Worm (Caenorhabditis elegans) whole organism, L1 larva: ENCODE results near the gene Y76B12C.3.

ENCODE experiments used
- C04F5.9 ChIP-seq: sonication (generic microtip); optimal IDR thresholded peaks from 2 replicates; lab custom pipeline; 2016; ENCODE audit warnings: missing genetic modification characterization, missing compliant biosample characterization
- C16A3.4 ChIP-seq: fragments of 150-350 bp; optimal IDR thresholded peaks from 2 replicates; lab custom pipeline; 2014; ENCODE audit warnings: missing biosample characterization, missing genetic modification characterization
- C34B4.2 ChIP-seq: sonication (generic microtip); optimal IDR thresholded peaks from 2 replicates; lab custom pipeline; 2017; ENCODE audit warnings: mild to moderate bottlenecking, missing genetic modification characterization, missing compliant biosample characterization
- F16B12.6 ChIP-seq: fragments of 150-350 bp; optimal IDR thresholded peaks from 2 replicates; lab custom pipeline; 2014; ENCODE audit warnings: missing biosample characterization, missing genetic modification characterization
- aly-2 ChIP-seq: fragments of 150-350 bp; optimal IDR thresholded peaks from 2 replicates; lab custom pipeline; 2014; ENCODE audit warnings: missing biosample characterization, missing genetic modification characterization
- ceh-63 ChIP-seq: fragments of 200-800 bp; sonication (Bioruptor generic); optimal IDR thresholded peaks from 2 replicates; lab custom pipeline; 2018; ENCODE audit warnings: mild to moderate bottlenecking, missing genetic modification characterization, missing compliant biosample characterization
- ceh-88 ChIP-seq: fragments of 200-800 bp; sonication (Bioruptor generic); IDR thresholded peaks from 2 replicates; pipeline ENCODE4 v1.3.6; 2022; ENCODE audit warnings: missing genetic modification characterization, missing compliant biosample characterization
- ceh-90 ChIP-seq: sonication (generic microtip); optimal IDR thresholded peaks from 2 replicates; lab custom pipeline; 2016; ENCODE audit warnings: missing genetic modification characterization, missing compliant biosample characterization
- ces-1 ChIP-seq: fragments of 150-350 bp; optimal IDR thresholded peaks from 2 replicates; lab custom pipeline; 2014; ENCODE audit warnings: missing biosample characterization, missing genetic modification reagents, missing genetic modification characterization
- dsc-1 ChIP-seq: sonication (generic microtip); optimal IDR thresholded peaks from 2 replicates; lab custom pipeline; 2016; ENCODE audit warnings: mild to moderate bottlenecking, missing genetic modification characterization, missing compliant biosample characterization
- efl-1 ChIP-seq, 4 experiments: fragments of 150-350 bp; optimal IDR thresholded peaks in 3 of 4; peaks in 1 of 4; 1 replicate in 1 of 4; 2 replicates in 3 of 4; lab custom pipeline; 2014; ENCODE audit warnings: missing biosample characterization in 2 of 4, missing genetic modification characterization in 2 of 4, missing genetic modification reagents in 2 of 4
- efl-3 ChIP-seq: fragments of 200-800 bp; sonication (Bioruptor generic); optimal IDR thresholded peaks from 2 replicates; lab custom pipeline; 2018; ENCODE audit warnings: mild to moderate bottlenecking, missing genetic modification characterization, missing compliant biosample characterization
- egl-13 ChIP-seq: sonication (generic microtip); optimal IDR thresholded peaks from 2 replicates; lab custom pipeline; 2016; ENCODE audit warnings: missing genotype, missing genetic modification reagents, missing genetic modification characterization, missing compliant biosample characterization
- fkh-10 ChIP-seq: sonication (generic microtip); optimal IDR thresholded peaks from 2 replicates; lab custom pipeline; 2017; ENCODE audit warnings: missing biosample characterization, missing genetic modification reagents, missing genetic modification characterization
- hlh-4 ChIP-seq: sonication (generic microtip); optimal IDR thresholded peaks from 2 replicates; lab custom pipeline; 2016; ENCODE audit warnings: mild to moderate bottlenecking, missing genetic modification characterization, missing compliant biosample characterization
- hpl-2 ChIP-seq: fragments of 150-350 bp; optimal IDR thresholded peaks from 2 replicates; lab custom pipeline; 2014; ENCODE audit warnings: missing biosample characterization, missing genetic modification reagents, missing genetic modification characterization
- isw-1 ChIP-seq: fragments of 200-800 bp; sonication (Bioruptor generic); IDR thresholded peaks from 2 replicates; pipeline ENCODE4 v1.3.6; 2022; ENCODE audit warnings: missing genetic modification characterization, missing compliant biosample characterization
- lin-35 ChIP-seq, 2 experiments: fragments of 150-350 bp; optimal IDR thresholded peaks; 2 replicates each; lab custom pipeline; 2014; ENCODE audit warnings: missing biosample characterization in 2 of 2, missing genetic modification characterization in 2 of 2, missing genetic modification reagents in 2 of 2
- lsy-2 ChIP-seq, 2 experiments: fragments of 150-350 bp; optimal IDR thresholded peaks; 2 replicates each; lab custom pipeline; 2014; ENCODE audit warnings: missing biosample characterization in 2 of 2, missing genetic modification characterization in 2 of 2
- nhr-11 ChIP-seq: fragments of 150-350 bp; optimal IDR thresholded peaks from 2 replicates; lab custom pipeline; 2014; ENCODE audit warnings: missing biosample characterization, missing genetic modification characterization
- nhr-12 ChIP-seq: sonication (generic microtip); optimal IDR thresholded peaks from 2 replicates; lab custom pipeline; 2017; ENCODE audit warnings: missing biosample characterization, missing genetic modification characterization
- nhr-19 ChIP-seq: fragments of 200-800 bp; sonication (Bioruptor generic); conservative IDR thresholded peaks from 2 replicates; pipeline ENCODE4 v1.3.6; 2022; ENCODE audit warnings: missing genetic modification characterization, missing compliant biosample characterization
- nhr-237 ChIP-seq: fragments of 150-350 bp; optimal IDR thresholded peaks from 2 replicates; lab custom pipeline; 2014; ENCODE audit warnings: missing biosample characterization, missing genetic modification characterization
- nhr-28 ChIP-seq: fragments of 150-350 bp; optimal IDR thresholded peaks from 2 replicates; lab custom pipeline; 2014; ENCODE audit warnings: missing biosample characterization, missing genetic modification characterization
- nhr-47 ChIP-seq: sonication (generic microtip); optimal IDR thresholded peaks from 2 replicates; lab custom pipeline; 2016; ENCODE audit warnings: mild to moderate bottlenecking, missing genetic modification characterization, moderate library complexity, missing compliant biosample characterization
- nhr-76 ChIP-seq: sonication (generic microtip); optimal IDR thresholded peaks from 2 replicates; lab custom pipeline; 2017; ENCODE audit warnings: missing biosample characterization, missing genetic modification characterization
- nhr-77 ChIP-seq: fragments of 150-350 bp; optimal IDR thresholded peaks from 2 replicates; lab custom pipeline; 2014; ENCODE audit warnings: missing biosample characterization, missing genetic modification characterization
- pax-3 ChIP-seq: fragments of 200-800 bp; sonication (Bioruptor generic); optimal IDR thresholded peaks from 2 replicates; lab custom pipeline; 2018; ENCODE audit warnings: mild to moderate bottlenecking, missing genetic modification characterization, moderate library complexity, missing compliant biosample characterization
- sox-4 ChIP-seq: sonication (generic microtip); optimal IDR thresholded peaks from 2 replicates; lab custom pipeline; 2016; ENCODE audit warnings: missing genetic modification characterization, missing compliant biosample characterization
- sptf-1 ChIP-seq: fragments of 150-350 bp; optimal IDR thresholded peaks from 2 replicates; lab custom pipeline; 2014; ENCODE audit warnings: missing biosample characterization, missing genetic modification characterization
- unc-130 ChIP-seq: fragments of 150-350 bp; optimal IDR thresholded peaks from 2 replicates; lab custom pipeline; 2017; ENCODE audit warnings: missing biosample characterization, missing genetic modification characterization, inconsistent platforms
- unc-30 ChIP-seq: sonication (generic microtip); optimal IDR thresholded peaks from 2 replicates; lab custom pipeline; 2017; ENCODE audit warnings: missing biosample characterization, missing genetic modification characterization
- unc-86 ChIP-seq: sonication (generic microtip); optimal IDR thresholded peaks from 2 replicates; lab custom pipeline; 2016; ENCODE audit warnings: missing genetic modification characterization, missing compliant biosample characterization
- vab-15 ChIP-seq: sonication (generic microtip); optimal IDR thresholded peaks from 2 replicates; lab custom pipeline; 2017; ENCODE audit warnings: missing genotype, mild to moderate bottlenecking, missing genetic modification characterization, missing compliant biosample characterization
- ztf-11 ChIP-seq, 2 experiments: sonication (generic microtip); optimal IDR thresholded peaks; 2 replicates each; lab custom pipeline; 2016 to 2017; ENCODE audit warnings: missing genetic modification characterization in 2 of 2, missing biosample characterization in 1 of 2, missing compliant biosample characterization in 1 of 2
- ztf-4 ChIP-seq: fragments of 150-350 bp; optimal IDR thresholded peaks from 2 replicates; lab custom pipeline; 2014; ENCODE audit warnings: missing biosample characterization, missing genetic modification characterization

Y76B12C.3 gene

ce11 chrIV:1953132-1953629, 20.3 kb upstream of the Y76B12C.3 start, which contains the start of gene F52C12.2 (continued):
- peak; percentile 59 for TF ChIP-seq unc-86 (tag; lab: Kevin White, UChicago)
- no peak for TF ChIP-seq F16B12.6 (tag; lab: Kevin White, UChicago)
- TF ChIP-seq ceh-88 (GFP tag; lab: Robert Waterston, UW): peak; percentile 47; the same call in 1 of the 2 replicates
- peak; percentile 48 to 85 for TF ChIP-seq efl-1 (optimal IDR thresholded peaks at IDR 0.05; lab: Kevin White, UChicago)
- peak; percentile 86 to 98 for TF ChIP-seq efl-1 (GFP tag; optimal IDR thresholded peaks at IDR 0.05 in 1 of 2; lab: Kevin White, UChicago)
- TF ChIP-seq ces-1 (GFP tag; lab: Kevin White, UChicago): no peak
- TF ChIP-seq nhr-12 (tag; lab: Kevin White, UChicago): no peak
- peak; percentile 51 for TF ChIP-seq pax-3 (tag; lab: Kevin White, UChicago)
- peak; percentile 65 for TF ChIP-seq isw-1
- peak; percentile 19 for TF ChIP-seq aly-2 (tag; lab: Kevin White, UChicago)
- no peak for TF ChIP-seq unc-130
- TF ChIP-seq nhr-19 (GFP tag; lab: Robert Waterston, UW): peak; percentile 61
- peak; percentile 34 for TF ChIP-seq C16A3.4 (tag; lab: Kevin White, UChicago)
- TF ChIP-seq hpl-2: no peak
- TF ChIP-seq lsy-2 (tag; optimal IDR thresholded peaks at IDR 0.05; lab: Kevin White, UChicago): peak; percentile 69 to 80

DNA sequence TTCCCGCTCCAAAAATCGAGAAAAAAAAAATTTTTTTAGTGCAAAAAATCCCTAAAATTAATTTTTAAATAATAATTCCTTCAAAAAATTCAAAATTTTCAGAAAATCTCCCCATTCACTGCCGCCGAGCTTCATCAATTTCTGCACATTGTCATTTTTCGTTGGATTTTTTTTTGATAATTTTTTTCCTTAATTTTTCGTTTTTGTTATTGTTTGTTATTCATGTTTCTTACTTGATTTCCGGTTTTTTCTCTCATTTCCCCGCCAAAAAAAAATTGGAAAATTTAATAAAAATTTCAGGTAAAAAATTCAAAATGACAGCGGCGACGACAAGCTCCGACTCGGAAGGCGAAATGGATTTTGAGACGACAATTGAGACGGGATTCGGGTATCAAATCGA, 17.1 kb upstream of the Y76B12C.3 start, which contains the start of gene F52C12.6:
Gene F52C12.6, plus strand, starts transcription at position 301 of the 400 bp plus-strand sequence.
- TF ChIP-seq C34B4.2 (tag; lab: Kevin White, UChicago) (no peak), nhr-11 (tag; lab: Kevin White, UChicago) (no peak), efl-3 (no peak), vab-15 (tag; lab: Kevin White, UChicago) (no peak), fkh-10 (GFP tag; lab: Kevin White, UChicago) (no peak), unc-30 (tag; lab: Kevin White, UChicago) (no peak)
- TF ChIP-seq, all 84 proteins: peak for 0

ce11 chrIV:1959554-1959953, 14.0 kb upstream of the Y76B12C.3 start, which contains the start of gene tdpo-1:
tdpo-1 (plus strand) TSS chrIV:1959854.
- TF ChIP-seq nhr-47 (no peak), nhr-19 (GFP tag; lab: Robert Waterston, UW) (no peak), sptf-1 (no peak), efl-3 (no peak), ztf-4 (tag; lab: Kevin White, UChicago) (no peak), egl-13 (tag; lab: Kevin White, UChicago) (no peak), nhr-237 (no peak), nhr-77 (no peak), lin-35 (GFP tag; optimal IDR thresholded peaks at IDR 0.05; lab: Kevin White, UChicago) (no peak), nhr-76 (tag; lab: Kevin White, UChicago) (no peak), hlh-4 (tag; lab: Kevin White, UChicago) (no peak), sox-4 (tag; lab: Kevin White, UChicago) (no peak), C04F5.9 (tag; lab: Kevin White, UChicago) (no peak)

DNA sequence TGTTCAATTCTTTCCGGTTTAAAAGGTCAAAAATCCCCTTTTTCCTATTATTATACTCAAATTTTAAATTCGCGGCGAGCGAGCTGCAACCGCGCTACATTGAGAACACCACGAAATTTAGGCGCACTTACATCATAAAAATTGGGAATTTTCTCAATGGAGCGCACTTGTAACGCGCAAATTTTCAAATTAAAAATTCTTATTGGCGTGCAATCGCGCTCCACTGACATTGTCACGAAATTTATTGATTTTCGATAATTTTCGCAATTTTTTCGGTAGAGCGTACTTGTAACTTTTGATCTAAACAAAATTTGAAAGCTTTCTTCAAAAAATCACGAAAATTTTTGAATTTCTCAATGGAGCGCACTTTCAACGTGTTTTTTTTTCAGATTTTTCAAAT, 10.3 kb upstream of the Y76B12C.3 start, which contains the start of gene ulp-3:
Gene ulp-3, plus strand, starts transcription at position 388 of the 400 bp plus-strand sequence.
- TF ChIP-seq nhr-28 (tag; lab: Kevin White, UChicago) (no peak), efl-1 (optimal IDR thresholded peaks at IDR 0.05; lab: Kevin White, UChicago) (no peak), efl-1 (GFP tag; optimal IDR thresholded peaks at IDR 0.05 in 1 of 2; lab: Kevin White, UChicago) (peak in 1 of 2 experiments; percentile 65)

- TF ChIP-seq ztf-11 (tag; optimal IDR thresholded peaks at IDR 0.05; lab: Kevin White, UChicago) (no peak), pax-3 (tag; lab: Kevin White, UChicago) (no peak), fkh-10 (GFP tag; lab: Kevin White, UChicago) (no peak), ceh-63 (no peak), dsc-1 (tag; lab: Kevin White, UChicago) (no peak), sox-4 (tag; lab: Kevin White, UChicago) (no peak), aly-2 (tag; lab: Kevin White, UChicago) (no peak), ceh-90 (tag; lab: Kevin White, UChicago) (no peak)
These were observed 9.4 kb upstream of the Y76B12C.3 start for ce11 chrIV:1964057-1964456.
